Fruit fly (Drosophila melanogaster): ENCODE data around the gene ppk22.

ppk22 gene

dm6 chr3R:24875939-24876842 lies 16.6 kb upstream of the ppk22 start, which contains the start of gene CG3744 (continued):
- TF ChIP-seq MTF-1 (GFP tag; optimal IDR thresholded peaks at IDR 0.05; ENCODE audit: borderline replicate concordance), result peak; percentile 81
- TF ChIP-seq ci (GFP tag; IDR thresholded peaks at IDR 0.05), result peak; percentile 95
- TF ChIP-seq Drgx (GFP tag; IDR thresholded peaks at IDR 0.05), result peak; percentile 89
- TF ChIP-seq al (GFP tag; IDR thresholded peaks at IDR 0.05), result peak; percentile 94
- TF ChIP-seq lola (GFP tag; optimal IDR thresholded peaks at IDR 0.05), result peak in 1 of 3 experiments; percentile 88
- TF ChIP-seq az2 (GFP tag; optimal IDR thresholded peaks at IDR 0.05), result peak; percentile 90
- no peak for TF ChIP-seq Stat92E (GFP tag; optimal IDR thresholded peaks at IDR 0.05)
- peak; percentile 90 for TF ChIP-seq CG13894 (tag; optimal IDR thresholded peaks at IDR 0.05)
- TF ChIP-seq CG9932 (GFP tag; IDR thresholded peaks at IDR 0.05), result peak; percentile 99
- peak; percentile 85 for TF ChIP-seq CG1024 (GFP tag; IDR thresholded peaks at IDR 0.05)
- peak; percentile 27 for TF ChIP-seq CG3163 (GFP tag; optimal IDR thresholded peaks at IDR 0.05)
- TF ChIP-seq CG11695 (GFP tag; IDR thresholded peaks at IDR 0.05), result peak; percentile 89
- TF ChIP-seq usp (GFP tag; optimal IDR thresholded peaks at IDR 0.05), result no peak
- TF ChIP-seq Lpt (GFP tag; optimal IDR thresholded peaks at IDR 0.05), result no peak
- peak; percentile 69 for TF ChIP-seq CG12071 (GFP tag; optimal IDR thresholded peaks at IDR 0.05)
- peak; percentile 85 for TF ChIP-seq slou (GFP tag; optimal IDR thresholded peaks at IDR 0.05)
- TF ChIP-seq Nf-YA (GFP tag; IDR thresholded peaks at IDR 0.05), result peak; percentile 89
- TF ChIP-seq pros (GFP tag; optimal IDR thresholded peaks at IDR 0.05), result no peak
- peak; percentile 95 for TF ChIP-seq Xrp1 (GFP tag; IDR thresholded peaks at IDR 0.05)
- peak; percentile 96 for TF ChIP-seq CG11247 (GFP tag; IDR thresholded peaks at IDR 0.05)
- TF ChIP-seq esg (GFP tag; conservative IDR thresholded peaks at IDR 0.05), result peak; percentile 87
- TF ChIP-seq onecut (GFP tag; IDR thresholded peaks at IDR 0.05), result peak; percentile 88
- peak; percentile 52 for TF ChIP-seq Dref (GFP tag; IDR thresholded peaks at IDR 0.05)
- TF ChIP-seq Dll (GFP tag; IDR thresholded peaks at IDR 0.05; ENCODE audit: partially characterized antibody), result peak; percentile 99
- no peak for TF ChIP-seq ATbp (GFP tag; optimal IDR thresholded peaks at IDR 0.05)
- TF ChIP-seq CG14860 (GFP tag; IDR thresholded peaks at IDR 0.05; ENCODE audit: partially characterized antibody), result peak; percentile 89
- TF ChIP-seq YL-1 (GFP tag; optimal IDR thresholded peaks at IDR 0.05), result peak; percentile 50
- TF ChIP-seq CG4424 (GFP tag; optimal IDR thresholded peaks at IDR 0.05), result peak; percentile 88
- peak; percentile 93 for TF ChIP-seq CG4360 (GFP tag; IDR thresholded peaks at IDR 0.05)
- TF ChIP-seq Six4 (GFP tag; optimal IDR thresholded peaks at IDR 0.05), result peak; percentile 86
- TF ChIP-seq scrt (GFP tag; optimal IDR thresholded peaks at IDR 0.05), result no peak
- TF ChIP-seq dysf (GFP tag; IDR thresholded peaks at IDR 0.05), result peak; percentile 94
- TF ChIP-seq ase (GFP tag; IDR thresholded peaks at IDR 0.05), result peak; percentile 95
- peak; percentile 82 for TF ChIP-seq pnt (GFP tag; optimal IDR thresholded peaks at IDR 0.05)
- TF ChIP-seq HLHmδ (GFP tag; optimal IDR thresholded peaks at IDR 0.05), result no peak
- peak; percentile 43 for TF ChIP-seq gcm2 (GFP tag; optimal IDR thresholded peaks at IDR 0.05)
- TF ChIP-seq Eip74EF (GFP tag; optimal IDR thresholded peaks at IDR 0.05), result peak in 1 of 2 experiments; percentile 65
- peak; percentile 94 for TF ChIP-seq chinmo (GFP tag; IDR thresholded peaks at IDR 0.05; ENCODE audit: partially characterized antibody)
- TF ChIP-seq NfI (GFP tag; optimal IDR thresholded peaks at IDR 0.05), result peak; percentile 95
- TF ChIP-seq wek (GFP tag; optimal IDR thresholded peaks at IDR 0.05), result peak; percentile 23
- peak; percentile 41 for TF ChIP-seq CG9876 (GFP tag; optimal IDR thresholded peaks at IDR 0.05)
- TF ChIP-seq Dip2 (GFP tag; IDR thresholded peaks at IDR 0.05), result 0 out of 2 replicates have a peak, but pooled peaks have one; percentile 9
- TF ChIP-seq fd96Cb (tag; optimal IDR thresholded peaks at IDR 0.05), result peak; percentile 81
- TF ChIP-seq lmd (GFP tag; IDR thresholded peaks at IDR 0.05), result peak; percentile 93
- peak; percentile 86 for TF ChIP-seq CG14050 (GFP tag; IDR thresholded peaks at IDR 0.05)
- TF ChIP-seq Optix (GFP tag; IDR thresholded peaks at IDR 0.05), result peak; percentile 87
- TF ChIP-seq CG6654 (GFP tag; optimal IDR thresholded peaks at IDR 0.05), result peak; percentile 57
- peak; percentile 77; the same call in 1 of the 2 replicates for TF ChIP-seq Oaz (GFP tag; IDR thresholded peaks at IDR 0.05)
